Fruit fly (Drosophila melanogaster) whole organism, pupa: ENCODE results near the gene CG12522.
A peak's percentile ranks its signal among the peaks of the same experiment; 100 is the strongest.

Experiments used
- CG10348 ChIP-seq: fragments of 200-800 bp; sonication (Bioruptor generic); IDR thresholded peaks from 2 replicates; pipeline ENCODE4 v1.3.6; 2022; ENCODE audit warnings: missing biosample characterization, missing genetic modification characterization
- CG12605 ChIP-seq: fragments of 200-800 bp; sonication (Bioruptor generic); IDR thresholded peaks from 2 replicates; pipeline ENCODE4 v1.3.6; 2022; ENCODE audit warnings: missing biosample characterization, missing genetic modification characterization
- CG13204 ChIP-seq: fragments of 200-800 bp; sonication (Bioruptor generic); optimal IDR thresholded peaks from 2 replicates; lab custom pipeline; 2018; ENCODE audit warnings: missing biosample characterization, mild to moderate bottlenecking, missing genetic modification characterization, moderate library complexity
- CG14655 ChIP-seq: fragments of 200-800 bp; sonication (Bioruptor generic); optimal IDR thresholded peaks from 3 replicates; lab custom pipeline; 2017; ENCODE audit warnings: mild to moderate bottlenecking, missing biosample characterization, missing genetic modification reagents, missing genetic modification characterization
- CG15710 ChIP-seq: fragments of 200-800 bp; sonication (Bioruptor generic); optimal IDR thresholded peaks from 2 replicates; lab custom pipeline; 2018; ENCODE audit warnings: missing biosample characterization, mild to moderate bottlenecking, missing genetic modification characterization, moderate library complexity
- CG17806 ChIP-seq: fragments of 200-800 bp; sonication (Bioruptor generic); optimal IDR thresholded peaks from 2 replicates; lab custom pipeline; 2018; ENCODE audit warnings: missing biosample characterization, mild to moderate bottlenecking, missing genetic modification characterization, moderate library complexity
- CG32121 ChIP-seq: fragments of 200-800 bp; sonication (Bioruptor generic); IDR thresholded peaks from 2 replicates; pipeline ENCODE4 v1.3.6; 2022; ENCODE audit warnings: missing biosample characterization, missing genetic modification characterization
- CG34367 ChIP-seq: fragments of 200-800 bp; sonication (Bioruptor generic); optimal IDR thresholded peaks from 2 replicates; lab custom pipeline; 2018; ENCODE audit warnings: missing biosample characterization, mild to moderate bottlenecking, missing genetic modification characterization
- CG4496 ChIP-seq: fragments of 200-800 bp; sonication (Bioruptor generic); IDR thresholded peaks from 3 replicates; pipeline ENCODE4 v1.3.6; 2022; ENCODE audit warnings: missing biosample characterization, missing genetic modification characterization
- CG8159 ChIP-seq: fragments of 200-800 bp; sonication (Bioruptor generic); optimal IDR thresholded peaks from 3 replicates; lab custom pipeline; 2018; ENCODE audit warnings: missing biosample characterization, mild to moderate bottlenecking, missing genetic modification characterization, moderate library complexity
- CG8301 ChIP-seq: fragments of 200-800 bp; sonication (Bioruptor generic); optimal IDR thresholded peaks from 2 replicates; lab custom pipeline; 2018; ENCODE audit warnings: missing biosample characterization, mild to moderate bottlenecking, missing genetic modification characterization
- CG9948 ChIP-seq: fragments of 200-800 bp; sonication (Bioruptor generic); optimal IDR thresholded peaks from 2 replicates; lab custom pipeline; 2018; ENCODE audit warnings: missing biosample characterization, mild to moderate bottlenecking, missing genetic modification characterization, moderate library complexity
- D1 ChIP-seq: fragments of 200-800 bp; sonication (Bioruptor generic); optimal IDR thresholded peaks from 2 replicates; lab custom pipeline; 2018; ENCODE audit warnings: missing biosample characterization, mild to moderate bottlenecking, missing genetic modification characterization, moderate library complexity
- EcR ChIP-seq: fragments of 200-800 bp; sonication (Bioruptor generic); optimal IDR thresholded peaks from 3 replicates; lab custom pipeline; 2019; ENCODE audit warnings: missing biosample characterization, missing genetic modification characterization, mild to moderate bottlenecking, moderate library complexity, missing genetic modification reagents
- Ets98B ChIP-seq: fragments of 200-800 bp; sonication (Bioruptor generic); IDR thresholded peaks from 2 replicates; pipeline ENCODE4 v1.3.6; 2022; ENCODE audit warnings: missing biosample characterization, missing genetic modification characterization
- Pif1A ChIP-seq: fragments of 200-800 bp; sonication (Bioruptor generic); optimal IDR thresholded peaks from 3 replicates; lab custom pipeline; 2016; ENCODE audit warnings: missing biosample characterization, missing genetic modification characterization
- Pif1B ChIP-seq: fragments of 200-800 bp; sonication (Bioruptor generic); optimal IDR thresholded peaks from 3 replicates; lab custom pipeline; 2016; ENCODE audit warnings: missing biosample characterization, missing genetic modification characterization
- Snoo ChIP-seq: fragments of 200-800 bp; sonication (Bioruptor generic); optimal IDR thresholded peaks from 3 replicates; lab custom pipeline; 2017; ENCODE audit warnings: missing biosample characterization, mild to moderate bottlenecking, missing genetic modification characterization, inconsistent platforms
- fd96Ca ChIP-seq: fragments of 200-800 bp; sonication (Bioruptor generic); IDR thresholded peaks from 3 replicates; pipeline ENCODE4 v1.3.6; 2022; ENCODE audit warnings: missing biosample characterization, missing genetic modification characterization
- gl ChIP-seq: fragments of 200-800 bp; sonication (Bioruptor generic); optimal IDR thresholded peaks from 2 replicates; lab custom pipeline; 2018; ENCODE audit warnings: missing biosample characterization, mild to moderate bottlenecking, missing genetic modification characterization
- rn ChIP-seq: fragments of 200-800 bp; sonication (Bioruptor generic); IDR thresholded peaks from 2 replicates; pipeline ENCODE4 v1.3.6; 2022; ENCODE audit warnings: missing biosample characterization, missing genetic modification characterization

Gene CG12522

DNA sequence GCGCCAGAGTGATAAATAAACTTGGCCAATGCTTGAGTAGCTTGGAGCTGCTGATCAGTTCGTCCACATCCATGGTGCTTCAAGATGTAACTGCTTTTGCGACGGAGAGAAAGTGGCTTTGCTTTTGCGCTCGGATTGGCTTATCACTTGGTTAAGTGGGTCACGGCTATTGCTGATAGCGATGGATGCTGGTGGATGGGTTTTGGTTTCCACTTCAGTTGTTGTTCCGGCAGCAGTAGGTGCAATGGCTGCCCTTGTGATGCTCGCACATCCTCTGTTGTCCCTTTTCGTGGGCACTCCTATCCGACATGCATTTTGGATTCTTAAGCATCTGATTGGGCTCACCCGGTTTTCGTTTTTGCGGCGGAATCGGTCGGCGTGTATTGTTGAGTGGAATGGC, 13.8 kb upstream of the CG12522 start:
- TF ChIP-seq CG32121 (GFP tag; lab: Robert Waterston, UW) (no peak), EcR (GFP tag; lab: Kevin White, UChicago) (peak; percentile 56), CG8159 (tag; lab: Kevin White, UChicago) (no peak)

DNA sequence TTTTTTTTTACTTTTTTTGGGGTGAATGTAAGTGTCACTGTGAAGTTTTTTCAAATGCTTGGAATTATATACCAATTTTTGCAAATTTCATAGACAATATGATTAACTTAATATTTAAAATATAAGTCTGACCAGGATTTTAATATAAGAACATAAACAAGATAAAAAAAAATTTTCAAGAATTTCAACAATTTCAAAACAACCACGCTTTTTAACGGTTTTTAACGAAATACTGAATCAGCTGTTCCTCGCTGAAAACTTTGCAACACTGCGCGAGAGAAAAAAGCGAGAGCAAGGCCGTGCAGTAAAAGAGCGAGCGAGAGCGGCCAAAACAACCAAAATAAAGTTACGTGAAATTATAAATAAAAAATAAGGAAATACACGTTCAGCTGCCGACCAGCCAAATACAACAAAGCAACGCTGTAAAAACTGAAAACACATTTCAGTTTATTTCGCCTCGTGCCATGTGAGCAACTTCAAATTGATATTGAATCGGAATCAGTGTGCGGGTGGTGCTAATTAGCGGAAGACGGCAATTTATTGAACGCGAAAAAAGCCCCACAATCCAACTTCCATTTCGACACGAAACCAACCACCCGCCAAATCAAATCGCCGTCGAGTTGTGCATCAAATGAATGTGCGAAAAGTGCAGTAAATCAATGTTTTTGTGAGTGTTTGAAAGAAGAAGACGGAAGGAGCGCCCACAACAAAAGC, 11.7 kb upstream of the CG12522 start, which contains the start of the genes CG46439, Iyd and CG33947:
CG46439 (minus strand) TSS at position 51 of the 714 bp plus-strand sequence.
Iyd (minus strand) TSS at position 51 of the 714 bp plus-strand sequence.
CG33947 (plus strand) TSS at position 302 of the 714 bp plus-strand sequence.
- peak; percentile 94 for TF ChIP-seq CG12605 (GFP tag; lab: Robert Waterston, UW)
- TF ChIP-seq CG32121 (GFP tag; lab: Robert Waterston, UW) = peak; percentile 69
- TF ChIP-seq EcR (GFP tag; lab: Kevin White, UChicago) = no peak
- TF ChIP-seq CG15710 (tag; lab: Kevin White, UChicago) = peak; percentile 61
- TF ChIP-seq fd96Ca (GFP tag; lab: Robert Waterston, UW) = peak; percentile 82
- TF ChIP-seq CG10348 (GFP tag; lab: Robert Waterston, UW) = no peak
- peak; percentile 76 for TF ChIP-seq CG8301 (tag; lab: Kevin White, UChicago)
- TF ChIP-seq D1 (tag; lab: Kevin White, UChicago) = peak; percentile 69
- peak; percentile 13 for TF ChIP-seq CG13204
- peak; percentile 76 for TF ChIP-seq Ets98B
- peak; percentile 83 for TF ChIP-seq CG4496 (GFP tag; lab: Robert Waterston, UW)
- peak; percentile 61 for TF ChIP-seq CG17806
- TF ChIP-seq CG34367 (tag; lab: Kevin White, UChicago) = peak; percentile 51
- peak; percentile 88 for TF ChIP-seq Pif1A
- peak; percentile 71 for TF ChIP-seq CG8159 (tag; lab: Kevin White, UChicago)
- TF ChIP-seq CG14655 (GFP tag; lab: Kevin White, UChicago) = peak; percentile 74
- TF ChIP-seq gl (tag; lab: Kevin White, UChicago) = peak; percentile 93
- TF ChIP-seq Snoo (tag; lab: Kevin White, UChicago) = peak; percentile 42
- TF ChIP-seq Pif1B (GFP tag; lab: Kevin White, UChicago) = peak; percentile 87
- TF ChIP-seq rn (GFP tag; lab: Robert Waterston, UW) = 0 out of 2 replicates have a peak, but pooled peaks have one; percentile 6
- TF ChIP-seq CG9948 = peak; percentile 41

DNA sequence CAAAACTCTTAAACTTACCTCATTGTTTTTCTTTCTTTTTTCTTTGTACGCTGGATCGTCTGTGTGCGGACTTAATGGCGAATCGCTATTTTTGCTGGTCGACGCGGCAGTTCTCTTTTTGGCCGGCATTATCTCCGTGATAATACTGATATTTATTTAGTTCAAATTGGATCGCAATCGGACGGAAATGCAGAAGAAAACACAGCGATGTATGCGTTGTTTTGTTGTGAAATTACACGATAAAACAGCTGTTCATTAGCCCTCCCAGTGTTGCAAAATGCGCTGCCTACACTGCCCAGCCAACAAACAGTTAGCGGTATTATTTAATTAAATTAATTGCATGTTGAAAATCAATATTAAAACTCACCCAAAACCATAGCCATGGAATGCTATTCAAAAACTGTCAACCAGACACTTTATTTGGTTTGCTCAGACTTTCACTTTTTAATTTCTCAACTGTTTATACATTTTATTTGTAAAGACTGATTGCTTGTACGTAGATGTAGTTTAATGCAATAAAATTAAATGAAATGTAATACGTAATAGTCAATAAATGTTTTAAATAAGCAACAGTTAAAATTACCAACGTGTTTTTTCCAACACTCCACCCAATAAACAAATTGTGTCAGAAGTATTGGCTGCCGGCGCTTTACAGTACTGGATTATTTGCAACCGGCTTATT, 9.9 kb upstream of the CG12522 start, which contains the start of the genes Irbp18 and APP-BP1:
Irbp18 (minus strand) TSS at position 205 of the 682 bp plus-strand sequence.
APP-BP1 (plus strand) TSS at position 431 of the 682 bp plus-strand sequence.
- TF ChIP-seq CG14655 (GFP tag; lab: Kevin White, UChicago) = peak; percentile 94
- TF ChIP-seq CG8301 (tag; lab: Kevin White, UChicago) = peak; percentile 93
- peak; percentile 76 for TF ChIP-seq CG12605 (GFP tag; lab: Robert Waterston, UW)
- TF ChIP-seq CG32121 (GFP tag; lab: Robert Waterston, UW) = peak; percentile 89
- peak; percentile 89 for TF ChIP-seq Ets98B
- TF ChIP-seq D1 (tag; lab: Kevin White, UChicago) = peak; percentile 89
- peak; percentile 90 for TF ChIP-seq CG15710 (tag; lab: Kevin White, UChicago)
- TF ChIP-seq Pif1A = peak; percentile 96
- peak; percentile 93 for TF ChIP-seq CG4496 (GFP tag; lab: Robert Waterston, UW)
- peak; percentile 91 for TF ChIP-seq CG34367 (tag; lab: Kevin White, UChicago)
- TF ChIP-seq CG13204 = no peak
- peak; percentile 89 for TF ChIP-seq CG17806
- peak; percentile 77 for TF ChIP-seq rn (GFP tag; lab: Robert Waterston, UW)
- peak; percentile 91 for TF ChIP-seq CG8159 (tag; lab: Kevin White, UChicago)
- peak; percentile 93 for TF ChIP-seq Snoo (tag; lab: Kevin White, UChicago)
- TF ChIP-seq CG10348 (GFP tag; lab: Robert Waterston, UW) = peak; percentile 72
- TF ChIP-seq Pif1B (GFP tag; lab: Kevin White, UChicago) = peak; percentile 94
- TF ChIP-seq fd96Ca (GFP tag; lab: Robert Waterston, UW) = peak; percentile 91
- TF ChIP-seq CG9948 = peak; percentile 91
- no peak for TF ChIP-seq EcR (GFP tag; lab: Kevin White, UChicago)
- TF ChIP-seq gl (tag; lab: Kevin White, UChicago) = peak; percentile 80

DNA sequence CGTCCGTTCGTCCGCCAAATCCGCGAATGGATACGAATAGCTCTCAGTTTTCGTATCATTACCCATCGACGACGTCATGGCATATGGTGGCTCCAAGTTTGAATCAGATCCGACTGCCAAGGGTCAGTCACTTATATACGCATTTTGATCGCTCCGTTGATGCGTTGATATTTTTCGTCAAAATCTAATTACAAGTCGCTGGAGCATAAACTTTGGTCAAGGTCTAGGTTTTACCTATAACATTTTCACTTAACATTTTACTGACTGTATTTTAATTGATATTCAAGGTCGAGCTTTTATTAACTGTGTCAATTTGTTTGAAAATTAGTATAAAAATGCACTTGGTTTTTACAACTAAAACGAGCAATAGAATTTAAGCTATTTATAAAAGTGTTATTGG, 6.4 kb upstream of the CG12522 start, which contains the start of gene Elo68beta:
Elo68beta (minus strand) TSS at position 101 of the 400 bp plus-strand sequence.
- no peak for TF ChIP-seq Ets98B
- TF ChIP-seq CG34367 (tag; lab: Kevin White, UChicago) = no peak
- no peak for TF ChIP-seq CG13204

DNA sequence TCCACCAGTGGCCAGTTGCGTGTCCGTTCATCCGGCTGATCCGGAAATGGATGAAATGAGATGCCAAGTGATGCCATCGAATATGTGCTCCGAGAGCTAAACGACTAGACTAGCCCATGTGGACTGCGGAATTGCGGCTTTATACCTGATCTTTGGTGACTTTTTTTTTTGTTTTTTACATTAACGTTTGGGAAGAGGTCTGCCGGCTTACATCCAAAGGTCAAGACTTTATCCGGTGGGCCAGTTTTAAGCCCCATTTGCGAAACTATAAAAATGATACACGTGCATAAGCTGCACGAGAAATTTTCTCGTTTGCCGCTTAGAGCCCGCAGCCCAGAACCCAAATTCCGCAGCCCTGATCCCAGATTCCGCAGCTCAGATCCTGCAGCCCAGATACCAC, 5.1 kb upstream of the CG12522 start, which contains the start of gene Elo68alpha:
Elo68alpha (minus strand) TSS at position 101 of the 400 bp plus-strand sequence.
- TF ChIP-seq D1 (tag; lab: Kevin White, UChicago) (no peak), CG12605 (GFP tag; lab: Robert Waterston, UW) (no peak), CG14655 (GFP tag; lab: Kevin White, UChicago) (no peak), fd96Ca (GFP tag; lab: Robert Waterston, UW) (no peak), CG13204 (no peak), CG10348 (GFP tag; lab: Robert Waterston, UW) (no peak), CG17806 (no peak), EcR (GFP tag; lab: Kevin White, UChicago) (no peak), CG9948 (no peak), Pif1A (no peak), CG32121 (GFP tag; lab: Robert Waterston, UW) (no peak), CG8159 (tag; lab: Kevin White, UChicago) (no peak), CG34367 (tag; lab: Kevin White, UChicago) (no peak), rn (GFP tag; lab: Robert Waterston, UW) (no peak), CG8301 (tag; lab: Kevin White, UChicago) (no peak), Ets98B (no peak)
